Worm (Caenorhabditis elegans) whole organism, L1 larva: ENCODE measurements around the gene F59A1.16.

Source experiments
- C04F5.9 ChIP-seq: sonication (generic microtip); optimal IDR thresholded peaks from 2 replicates; lab custom pipeline; 2016; ENCODE audit warnings: missing genetic modification characterization, missing compliant biosample characterization
- C34B4.2 ChIP-seq: sonication (generic microtip); optimal IDR thresholded peaks from 2 replicates; lab custom pipeline; 2017; ENCODE audit warnings: mild to moderate bottlenecking, missing genetic modification characterization, missing compliant biosample characterization
- alr-1 ChIP-seq: fragments of 200-800 bp; sonication (Bioruptor generic); optimal IDR thresholded peaks from 2 replicates; lab custom pipeline; 2018; ENCODE audit warnings: borderline replicate concordance, mild to moderate bottlenecking, missing genetic modification characterization, missing compliant biosample characterization
- blmp-1 ChIP-seq: fragments of 150-350 bp; optimal IDR thresholded peaks from 2 replicates; lab custom pipeline; 2014; ENCODE audit warnings: missing biosample characterization, missing genetic modification characterization
- ceh-82 ChIP-seq, 3 experiments: fragments of 150-350 bp in 1 of 3; sonication (generic microtip) in 2 of 3; optimal IDR thresholded peaks; 2 replicates each; lab custom pipeline; 2014 to 2017; ENCODE audit warnings: missing biosample characterization in 3 of 3, missing genetic modification characterization in 3 of 3
- ceh-88 ChIP-seq: fragments of 200-800 bp; sonication (Bioruptor generic); IDR thresholded peaks from 2 replicates; pipeline ENCODE4 v1.3.6; 2022; ENCODE audit warnings: missing genetic modification characterization, missing compliant biosample characterization
- efl-1 ChIP-seq, 4 experiments: fragments of 150-350 bp; optimal IDR thresholded peaks in 3 of 4; peaks in 1 of 4; 1 replicate in 1 of 4; 2 replicates in 3 of 4; lab custom pipeline; 2014; ENCODE audit warnings: missing biosample characterization in 2 of 4, missing genetic modification characterization in 2 of 4, missing genetic modification reagents in 2 of 4
- egl-13 ChIP-seq: sonication (generic microtip); optimal IDR thresholded peaks from 2 replicates; lab custom pipeline; 2016; ENCODE audit warnings: missing genotype, missing genetic modification reagents, missing genetic modification characterization, missing compliant biosample characterization
- egl-27 ChIP-seq, 2 experiments: fragments of 150-350 bp in 1 of 2; sonication (generic microtip); optimal IDR thresholded peaks; 3 replicates each; lab custom pipeline; 2017 to 2018; ENCODE audit warnings: missing biosample characterization in 2 of 2, missing genetic modification characterization in 2 of 2, missing genetic modification reagents in 2 of 2
- elt-2 ChIP-seq: sonication (generic microtip); optimal IDR thresholded peaks from 2 replicates; lab custom pipeline; 2016; ENCODE audit warnings: missing genetic modification characterization, mild to moderate bottlenecking, inconsistent platforms, missing compliant biosample characterization, missing genetic modification reagents
- elt-3 ChIP-seq, 6 experiments: fragments of 150-350 bp in 1 of 6; sonication (generic microtip); optimal IDR thresholded peaks; 2 replicates each; lab custom pipeline; 2017 to 2018; ENCODE audit warnings: missing biosample characterization in 6 of 6, missing genetic modification characterization in 6 of 6, inconsistent platforms in 1 of 6
- ets-5 ChIP-seq: fragments of 200-800 bp; sonication (Bioruptor generic); IDR thresholded peaks from 2 replicates; pipeline ENCODE4 v1.3.6; 2022; ENCODE audit warnings: missing genetic modification characterization, missing compliant biosample characterization
- fkh-4 ChIP-seq: sonication (generic microtip); optimal IDR thresholded peaks from 2 replicates; lab custom pipeline; 2016; ENCODE audit warnings: missing compliant biosample characterization, missing genetic modification characterization, borderline replicate concordance
- fkh-8 ChIP-seq: sonication (generic microtip); optimal IDR thresholded peaks from 2 replicates; lab custom pipeline; 2016; ENCODE audit warnings: mild to moderate bottlenecking, missing genetic modification characterization, missing compliant biosample characterization
- fos-1 ChIP-seq: fragments of 150-350 bp; optimal IDR thresholded peaks from 2 replicates; lab custom pipeline; 2014; ENCODE audit warnings: missing biosample characterization, missing genetic modification characterization
- hlh-4 ChIP-seq: sonication (generic microtip); optimal IDR thresholded peaks from 2 replicates; lab custom pipeline; 2016; ENCODE audit warnings: mild to moderate bottlenecking, missing genetic modification characterization, missing compliant biosample characterization
- isw-1 ChIP-seq: fragments of 200-800 bp; sonication (Bioruptor generic); IDR thresholded peaks from 2 replicates; pipeline ENCODE4 v1.3.6; 2022; ENCODE audit warnings: missing genetic modification characterization, missing compliant biosample characterization
- jun-1 ChIP-seq: fragments of 150-350 bp; optimal IDR thresholded peaks from 2 replicates; lab custom pipeline; 2014; ENCODE audit warnings: missing biosample characterization, missing genetic modification reagents, missing genetic modification characterization
- lin-14 ChIP-seq: fragments of 200-800 bp; sonication (Bioruptor generic); optimal IDR thresholded peaks from 2 replicates; lab custom pipeline; 2018; ENCODE audit warnings: mild to moderate bottlenecking, missing genetic modification characterization, moderate library complexity, missing compliant biosample characterization
- lin-35 ChIP-seq, 2 experiments: fragments of 150-350 bp; optimal IDR thresholded peaks; 2 replicates each; lab custom pipeline; 2014; ENCODE audit warnings: missing biosample characterization in 2 of 2, missing genetic modification characterization in 2 of 2, missing genetic modification reagents in 2 of 2
- lsy-2 ChIP-seq, 2 experiments: fragments of 150-350 bp; optimal IDR thresholded peaks; 2 replicates each; lab custom pipeline; 2014; ENCODE audit warnings: missing biosample characterization in 2 of 2, missing genetic modification characterization in 2 of 2
- mep-1 ChIP-seq: fragments of 150-350 bp; optimal IDR thresholded peaks from 2 replicates; lab custom pipeline; 2014; ENCODE audit warnings: missing biosample characterization, missing genetic modification characterization
- nhr-19 ChIP-seq: fragments of 200-800 bp; sonication (Bioruptor generic); conservative IDR thresholded peaks from 2 replicates; pipeline ENCODE4 v1.3.6; 2022; ENCODE audit warnings: missing genetic modification characterization, missing compliant biosample characterization
- nhr-20 ChIP-seq: sonication (generic microtip); optimal IDR thresholded peaks from 2 replicates; lab custom pipeline; 2016; ENCODE audit warnings: mild to moderate bottlenecking, missing genetic modification characterization, missing compliant biosample characterization
- nhr-237 ChIP-seq: fragments of 150-350 bp; optimal IDR thresholded peaks from 2 replicates; lab custom pipeline; 2014; ENCODE audit warnings: missing biosample characterization, missing genetic modification characterization
- nhr-47 ChIP-seq: sonication (generic microtip); optimal IDR thresholded peaks from 2 replicates; lab custom pipeline; 2016; ENCODE audit warnings: mild to moderate bottlenecking, missing genetic modification characterization, moderate library complexity, missing compliant biosample characterization
- nhr-71 ChIP-seq: sonication (generic microtip); optimal IDR thresholded peaks from 2 replicates; lab custom pipeline; 2016; ENCODE audit warnings: mild to moderate bottlenecking, missing genetic modification characterization, moderate library complexity, missing compliant biosample characterization
- nhr-76 ChIP-seq: sonication (generic microtip); optimal IDR thresholded peaks from 2 replicates; lab custom pipeline; 2017; ENCODE audit warnings: missing biosample characterization, missing genetic modification characterization
- nhr-90 ChIP-seq: sonication (generic microtip); optimal IDR thresholded peaks from 2 replicates; lab custom pipeline; 2016; ENCODE audit warnings: mild to moderate bottlenecking, missing genetic modification characterization, missing compliant biosample characterization; ENCODE audit not compliant: poor library complexity
- pqm-1 ChIP-seq: sonication (generic microtip); optimal IDR thresholded peaks from 3 replicates; lab custom pipeline; 2017; ENCODE audit warnings: missing biosample characterization, missing genetic modification characterization
- rnt-1 ChIP-seq: sonication (generic microtip); optimal IDR thresholded peaks from 2 replicates; lab custom pipeline; 2016; ENCODE audit warnings: mild to moderate bottlenecking, missing genetic modification characterization, moderate library complexity, missing compliant biosample characterization
- skn-1 ChIP-seq: fragments of 150-350 bp; optimal IDR thresholded peaks from 2 replicates; lab custom pipeline; 2014; ENCODE audit warnings: missing biosample characterization, missing genetic modification characterization
- sox-4 ChIP-seq: sonication (generic microtip); optimal IDR thresholded peaks from 2 replicates; lab custom pipeline; 2016; ENCODE audit warnings: missing genetic modification characterization, missing compliant biosample characterization
- sptf-1 ChIP-seq: fragments of 150-350 bp; optimal IDR thresholded peaks from 2 replicates; lab custom pipeline; 2014; ENCODE audit warnings: missing biosample characterization, missing genetic modification characterization
- tbx-2 ChIP-seq: sonication (generic microtip); optimal IDR thresholded peaks from 2 replicates; lab custom pipeline; 2016; ENCODE audit warnings: missing genetic modification characterization, missing compliant biosample characterization
- tlp-1 ChIP-seq: fragments of 150-350 bp; optimal IDR thresholded peaks from 2 replicates; lab custom pipeline; 2014; ENCODE audit warnings: missing biosample characterization, missing genetic modification characterization
- unc-86 ChIP-seq: sonication (generic microtip); optimal IDR thresholded peaks from 2 replicates; lab custom pipeline; 2016; ENCODE audit warnings: missing genetic modification characterization, missing compliant biosample characterization
- zag-1 ChIP-seq: fragments of 150-350 bp; optimal IDR thresholded peaks from 2 replicates; lab custom pipeline; 2014; ENCODE audit warnings: missing biosample characterization, missing genetic modification characterization
- zip-4 ChIP-seq: fragments of 200-800 bp; sonication (Bioruptor generic); optimal IDR thresholded peaks from 2 replicates; lab custom pipeline; 2018; ENCODE audit warnings: mild to moderate bottlenecking, missing genetic modification characterization, moderate library complexity, missing compliant biosample characterization
- ztf-11 ChIP-seq, 2 experiments: sonication (generic microtip); optimal IDR thresholded peaks; 2 replicates each; lab custom pipeline; 2016 to 2017; ENCODE audit warnings: missing genetic modification characterization in 2 of 2, missing biosample characterization in 1 of 2, missing compliant biosample characterization in 1 of 2

The F59A1.16 gene

DNA sequence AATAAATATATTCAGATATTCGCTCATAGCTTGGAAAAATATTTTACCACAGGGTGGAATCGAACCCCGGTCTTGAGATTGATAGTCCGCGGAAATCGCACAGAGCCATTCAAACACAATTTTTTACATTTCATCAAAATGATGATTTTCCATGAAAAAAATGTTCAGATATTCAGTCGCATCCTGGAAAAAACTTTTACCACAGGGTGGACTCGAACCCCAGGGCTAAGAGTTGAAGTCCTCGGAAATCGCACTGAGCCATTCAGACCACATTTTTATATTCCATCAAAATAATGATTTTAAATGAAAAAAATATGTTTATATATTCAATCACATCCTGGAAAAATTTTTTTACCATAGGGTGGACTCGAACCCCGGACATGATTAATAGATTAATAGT lies 37.8 kb upstream of the F59A1.16 start:
- TF ChIP-seq rnt-1 (tag; lab: Kevin White, UChicago) (no peak), alr-1 (tag; lab: Kevin White, UChicago) (no peak), hlh-4 (tag; lab: Kevin White, UChicago) (no peak), elt-2 (tag; lab: Kevin White, UChicago) (no peak), nhr-76 (tag; lab: Kevin White, UChicago) (no peak), zip-4 (GFP tag; lab: Kevin White, UChicago) (no peak)
- TF ChIP-seq, all 84 proteins: peak for 0

DNA sequence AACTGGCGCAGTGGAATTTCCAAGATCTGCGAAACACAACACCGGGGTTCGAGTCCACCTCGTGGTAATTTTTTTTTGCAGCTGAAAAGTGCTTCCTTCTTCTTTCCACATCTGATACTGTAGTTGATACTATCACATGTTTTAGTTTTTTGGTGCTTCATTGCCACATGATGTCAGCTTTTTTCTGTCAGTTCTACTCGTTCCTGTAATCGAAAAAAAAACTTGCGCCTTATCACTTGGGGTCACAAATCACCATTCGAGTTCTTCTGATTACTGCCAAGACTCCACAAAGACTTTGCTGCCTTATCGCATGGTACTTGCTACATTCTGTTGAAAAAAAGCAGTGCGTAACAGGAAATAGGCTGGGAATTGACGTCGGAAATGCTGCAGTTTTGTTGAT lies 37.0 kb upstream of the F59A1.16 start:
- no peak for TF ChIP-seq lin-14 (GFP tag; lab: Kevin White, UChicago)
- TF ChIP-seq egl-27 (tag; optimal IDR thresholded peaks at IDR 0.05; lab: Kevin White, UChicago) = no peak
- peak in 1 of 2 experiments; percentile 0 for TF ChIP-seq lsy-2 (tag; optimal IDR thresholded peaks at IDR 0.05; lab: Kevin White, UChicago)
- no peak for TF ChIP-seq rnt-1 (tag; lab: Kevin White, UChicago)
- TF ChIP-seq isw-1 (GFP tag; lab: Robert Waterston, UW) = no peak
- TF ChIP-seq unc-86 = no peak
- TF ChIP-seq nhr-20 = peak; percentile 45
- TF ChIP-seq ceh-88 (GFP tag; lab: Robert Waterston, UW) = no peak
- peak; percentile 5 for TF ChIP-seq nhr-90 (tag; lab: Kevin White, UChicago)
- TF ChIP-seq lin-35 (GFP tag; optimal IDR thresholded peaks at IDR 0.05; lab: Kevin White, UChicago) = peak in 1 of 2 experiments; percentile 46
- peak; percentile 18; the same call in 1 of the 2 replicates for TF ChIP-seq nhr-19 (GFP tag; lab: Robert Waterston, UW)
- TF ChIP-seq egl-13 (tag; lab: Kevin White, UChicago) = no peak
- TF ChIP-seq jun-1 = peak; percentile 50
- TF ChIP-seq fkh-8 (tag; lab: Kevin White, UChicago) = no peak
- peak; percentile 98 for TF ChIP-seq elt-2 (tag; lab: Kevin White, UChicago)
- peak; percentile 95 for TF ChIP-seq pqm-1

DNA sequence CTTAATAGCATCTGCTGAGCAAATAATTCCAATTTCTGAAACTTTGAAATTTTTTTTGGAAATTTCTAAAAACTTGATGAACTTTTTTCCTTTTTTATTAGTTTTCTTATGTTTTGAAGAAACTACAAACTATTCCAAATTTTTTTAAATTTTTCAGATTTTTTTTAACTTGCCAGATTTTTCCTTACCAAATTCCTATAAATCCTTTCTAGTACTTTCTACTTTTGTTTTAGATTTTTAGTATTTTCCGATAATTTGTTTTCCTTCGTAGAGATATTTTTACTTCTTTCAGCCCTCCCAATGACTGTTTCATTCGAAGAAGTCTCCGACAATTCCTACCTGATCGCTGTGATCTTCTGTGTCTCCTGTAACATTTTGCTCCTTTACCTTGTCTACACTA lies 33.9 kb upstream of the F59A1.16 start, which contains the start of gene str-77:
str-77 (plus strand) TSS at position 301 of the 400 bp plus-strand sequence.
- no peak for TF ChIP-seq nhr-237 (tag; lab: Kevin White, UChicago)
- TF ChIP-seq blmp-1 (tag; lab: Kevin White, UChicago) = no peak
- TF ChIP-seq nhr-71 = no peak
- no peak for TF ChIP-seq skn-1 (tag; lab: Kevin White, UChicago)
- TF ChIP-seq zip-4 (GFP tag; lab: Kevin White, UChicago) = no peak
- no peak for TF ChIP-seq tbx-2 (tag; lab: Kevin White, UChicago)
- TF ChIP-seq fos-1 (tag; lab: Kevin White, UChicago) = no peak
- no peak for TF ChIP-seq nhr-47 (tag; lab: Kevin White, UChicago)
- TF ChIP-seq nhr-90 (tag; lab: Kevin White, UChicago) = no peak
- TF ChIP-seq fkh-4 (tag; lab: Kevin White, UChicago) = no peak
- no peak for TF ChIP-seq C04F5.9
- no peak for TF ChIP-seq ets-5
- TF ChIP-seq sox-4 (tag; lab: Kevin White, UChicago) = no peak
- no peak for TF ChIP-seq pqm-1
- TF ChIP-seq egl-27 (tag; optimal IDR thresholded peaks at IDR 0.05; lab: Kevin White, UChicago) = no peak
- no peak for TF ChIP-seq C34B4.2 (tag; lab: Kevin White, UChicago)
- no peak for TF ChIP-seq ceh-82 (tag; optimal IDR thresholded peaks at IDR 0.05; lab: Kevin White, UChicago)
- TF ChIP-seq zag-1 (tag; lab: Kevin White, UChicago) = no peak
- TF ChIP-seq ztf-11 (tag; optimal IDR thresholded peaks at IDR 0.05; lab: Kevin White, UChicago) = no peak
- no peak for TF ChIP-seq sptf-1 (tag; lab: Kevin White, UChicago)

DNA sequence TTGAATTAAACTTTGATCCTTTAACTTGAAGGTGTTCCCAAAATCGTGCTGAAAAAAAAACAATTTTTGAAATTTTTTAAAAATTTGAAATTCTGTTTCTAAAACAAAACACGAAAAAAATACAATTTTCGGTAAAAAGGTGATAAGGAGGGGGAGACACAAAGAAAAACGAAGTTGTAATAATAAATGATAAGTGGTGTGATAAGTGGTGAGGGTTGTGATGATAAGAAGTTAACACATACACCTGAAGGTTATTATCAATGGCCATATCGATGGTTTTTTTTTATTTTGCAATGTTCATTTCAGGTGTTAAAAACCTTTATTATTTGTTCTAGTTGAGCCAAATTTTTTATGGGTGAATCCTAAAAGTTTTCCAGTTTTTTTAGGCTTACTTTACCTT lies 29.6 kb upstream of the F59A1.16 start, which contains the start of gene twk-33:
twk-33 (minus strand) TSS at position 48 of the 400 bp plus-strand sequence.
- TF ChIP-seq elt-2 (tag; lab: Kevin White, UChicago) = peak; percentile 96
- TF ChIP-seq pqm-1 = peak; percentile 95
- peak; percentile 40 for TF ChIP-seq tlp-1
- no peak for TF ChIP-seq efl-1 (optimal IDR thresholded peaks at IDR 0.05; lab: Kevin White, UChicago)
- TF ChIP-seq efl-1 (GFP tag; optimal IDR thresholded peaks at IDR 0.05 in 1 of 2; lab: Kevin White, UChicago) = no peak
- TF ChIP-seq fos-1 (tag; lab: Kevin White, UChicago) = no peak
- TF ChIP-seq elt-3 (tag; optimal IDR thresholded peaks at IDR 0.05; lab: Kevin White, UChicago) = peak in 1 of 6 experiments; percentile 63
- peak; percentile 49 for TF ChIP-seq jun-1
- TF ChIP-seq mep-1 (tag; lab: Kevin White, UChicago) = no peak
